Worm (Caenorhabditis elegans): ENCODE measurements around the gene M03E7.1.

Gene M03E7.1

DNA sequence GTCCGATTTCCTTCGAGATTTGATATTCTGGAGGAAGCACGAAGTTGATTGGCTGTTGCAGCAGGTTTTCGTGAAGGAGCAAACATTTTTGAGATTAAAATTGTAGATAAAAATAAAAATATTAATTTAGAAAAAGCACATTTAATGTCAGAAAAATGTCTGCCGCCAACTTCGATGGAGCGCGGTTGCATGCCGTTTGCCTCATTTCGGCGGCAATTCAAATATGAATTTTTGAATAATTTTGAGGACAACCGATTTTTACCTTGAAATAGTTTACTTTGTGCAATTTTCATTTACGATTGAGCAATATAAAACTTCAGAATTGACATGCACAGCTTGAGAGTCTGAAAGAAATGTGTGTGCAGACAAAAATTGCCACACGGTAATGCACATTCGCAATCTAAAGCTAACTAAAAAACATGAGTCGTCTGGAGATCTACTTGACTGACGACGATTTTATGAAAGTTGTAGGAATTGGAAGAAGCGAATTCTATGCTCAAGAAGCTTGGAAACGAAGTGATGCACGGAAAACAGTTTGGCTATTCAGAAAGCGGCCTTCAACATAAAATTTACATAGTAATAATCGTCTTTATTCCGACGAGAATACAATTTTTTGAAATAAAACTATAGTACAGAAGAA is 25.0 kb upstream of the M03E7.1 start, which contains the start of gene zhit-1 (continued):
- TF ChIP-seq vab-15 (tag; optimal IDR thresholded peaks at IDR 0.05) (no peak), nhr-11 (tag; optimal IDR thresholded peaks at IDR 0.05) (no peak), fkh-8 (tag; optimal IDR thresholded peaks at IDR 0.05) (no peak), hpl-2 (GFP tag; optimal IDR thresholded peaks at IDR 0.05) (no peak), mep-1 (tag; optimal IDR thresholded peaks at IDR 0.05) (peak; percentile 35), zip-4 (GFP tag; optimal IDR thresholded peaks at IDR 0.05) (no peak), mdl-1 (tag; optimal IDR thresholded peaks at IDR 0.05) (no peak), sup-37 (GFP tag; optimal IDR thresholded peaks at IDR 0.05) (no peak), snu-23 (GFP tag; optimal IDR thresholded peaks at IDR 0.05) (peak; percentile 29), egl-27 (tag; optimal IDR thresholded peaks at IDR 0.05) (no peak), dpl-1 (GFP tag; optimal IDR thresholded peaks at IDR 0.05) (peak; percentile 85 to 92 (median 89)), unc-30 (tag; optimal IDR thresholded peaks at IDR 0.05) (no peak), hlh-17 (GFP tag; optimal IDR thresholded peaks at IDR 0.05; ENCODE audit: borderline replicate concordance) (no peak), nhr-19 (GFP tag; conservative IDR thresholded peaks at IDR 0.05) (0 out of 2 replicates have a peak, but pooled peaks have one; percentile 6), xbp-1 (tag; optimal IDR thresholded peaks at IDR 0.05) (peak; percentile 15), lin-35 (GFP tag; optimal IDR thresholded peaks at IDR 0.05) (peak; percentile 94 to 97), nhr-28 (tag; optimal IDR thresholded peaks at IDR 0.05) (no peak), ceh-63 (GFP tag; optimal IDR thresholded peaks at IDR 0.05) (no peak), unc-86 (tag; optimal IDR thresholded peaks at IDR 0.05) (no peak), nhr-71 (tag; optimal IDR thresholded peaks at IDR 0.05) (peak; percentile 47), ceh-82 (tag; optimal IDR thresholded peaks at IDR 0.05) (peak in 1 of 3 experiments; percentile 13), snpc-4 (tag; optimal IDR thresholded peaks at IDR 0.05) (peak; percentile 68), ztf-11 (tag; optimal IDR thresholded peaks at IDR 0.05) (no peak), dsc-1 (tag; optimal IDR thresholded peaks at IDR 0.05) (no peak), blmp-1 (tag; optimal IDR thresholded peaks at IDR 0.05) (peak; percentile 4), hlh-4 (tag; optimal IDR thresholded peaks at IDR 0.05) (no peak), tlp-1 (tag; optimal IDR thresholded peaks at IDR 0.05) (no peak), pax-3 (tag; optimal IDR thresholded peaks at IDR 0.05) (no peak), sptf-1 (tag; optimal IDR thresholded peaks at IDR 0.05) (no peak), sox-4 (tag; optimal IDR thresholded peaks at IDR 0.05) (no peak), nhr-20 (tag; optimal IDR thresholded peaks at IDR 0.05) (peak; percentile 1), lsy-2 (tag; optimal IDR thresholded peaks at IDR 0.05) (peak; percentile 21 to 70), egl-13 (tag; optimal IDR thresholded peaks at IDR 0.05) (no peak), ets-5 (GFP tag; IDR thresholded peaks at IDR 0.05) (no peak), C16A3.4 (tag; optimal IDR thresholded peaks at IDR 0.05) (peak; percentile 23), alr-1 (tag; optimal IDR thresholded peaks at IDR 0.05; ENCODE audit: borderline replicate concordance) (peak; percentile 85), lin-15B (tag; optimal IDR thresholded peaks at IDR 0.05) (no peak), mef-2 (tag; optimal IDR thresholded peaks at IDR 0.05) (no peak), rnt-1 (tag; optimal IDR thresholded peaks at IDR 0.05) (peak; percentile 24), fkh-4 (tag; optimal IDR thresholded peaks at IDR 0.05; ENCODE audit: borderline replicate concordance) (no peak), unc-130 (tag; optimal IDR thresholded peaks at IDR 0.05) (peak; percentile 61), ama-1 (optimal IDR thresholded peaks at IDR 0.05) (no peak), ztf-4 (tag; optimal IDR thresholded peaks at IDR 0.05) (no peak)

DNA sequence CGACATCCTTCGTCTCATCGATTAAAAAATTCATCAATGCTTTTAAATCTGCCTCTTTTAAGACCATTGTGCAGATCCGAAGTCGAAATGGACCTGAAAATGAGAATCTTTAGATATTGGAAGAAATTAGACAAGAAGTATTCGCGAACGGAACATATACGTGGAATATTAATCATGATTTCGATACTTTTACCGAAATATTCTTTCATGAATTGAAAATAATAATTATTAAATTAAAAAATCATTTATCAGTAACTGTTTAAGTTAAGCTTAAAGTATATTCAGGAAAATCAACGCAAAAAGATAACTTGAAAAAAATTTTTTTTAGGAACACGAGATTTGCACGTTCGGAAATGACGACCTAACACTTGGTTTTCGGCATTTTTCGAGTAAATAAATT is 20.2 kb upstream of the M03E7.1 start, which contains the start of gene CD4.8:
CD4.8 (minus strand) TSS at position 101 of the 400 bp plus-strand sequence.
- no peak for TF ChIP-seq hlh-17 (GFP tag; optimal IDR thresholded peaks at IDR 0.05; ENCODE audit: borderline replicate concordance)
- TF ChIP-seq ceh-63 (GFP tag; optimal IDR thresholded peaks at IDR 0.05) = no peak
- TF ChIP-seq unc-130 (tag; optimal IDR thresholded peaks at IDR 0.05) = no peak
- TF ChIP-seq skn-1 (tag; optimal IDR thresholded peaks at IDR 0.05) = no peak
- no peak for TF ChIP-seq nhr-20 (tag; optimal IDR thresholded peaks at IDR 0.05)
- TF ChIP-seq aly-2 (tag; optimal IDR thresholded peaks at IDR 0.05) = no peak
- TF ChIP-seq isw-1 (GFP tag; IDR thresholded peaks at IDR 0.05) = no peak
- no peak for TF ChIP-seq pax-3 (tag; optimal IDR thresholded peaks at IDR 0.05)
- TF ChIP-seq alr-1 (tag; optimal IDR thresholded peaks at IDR 0.05; ENCODE audit: borderline replicate concordance) = no peak
- no peak for TF ChIP-seq nhr-47 (tag; optimal IDR thresholded peaks at IDR 0.05)
